Fruit fly (Drosophila melanogaster) whole organism, embryonic: Measurements from ENCODE around the gene CG31482.

Source experiments
- Ada2b ChIP-seq: fragments of 200-800 bp; sonication (Bioruptor generic); IDR thresholded peaks from 2 replicates; pipeline ENCODE4 v1.3.6; 2022; ENCODE audit warnings: missing biosample characterization, missing genetic modification characterization
- Atf3 ChIP-seq: fragments of 200-800 bp; sonication (Bioruptor generic); optimal IDR thresholded peaks from 3 replicates; lab custom pipeline; 2016; ENCODE audit warnings: missing biosample characterization, missing genetic modification characterization
- CG10147 ChIP-seq: fragments of 200-800 bp; sonication (Bioruptor generic); optimal IDR thresholded peaks from 2 replicates; lab custom pipeline; 2019; ENCODE audit warnings: missing biosample characterization, mild to moderate bottlenecking, missing genetic modification characterization, moderate library complexity
- CG10979 ChIP-seq: fragments of 200-800 bp; sonication (Bioruptor generic); optimal IDR thresholded peaks from 2 replicates; lab custom pipeline; 2018; ENCODE audit warnings: missing biosample characterization, mild to moderate bottlenecking, missing genetic modification characterization, moderate library complexity
- CG12769 ChIP-seq: fragments of 200-800 bp; sonication (Bioruptor generic); optimal IDR thresholded peaks from 2 replicates; lab custom pipeline; 2019; ENCODE audit warnings: missing biosample characterization, mild to moderate bottlenecking, missing genetic modification characterization, moderate library complexity
- CG13123 ChIP-seq: fragments of 200-800 bp; sonication (Bioruptor generic); optimal IDR thresholded peaks from 2 replicates; lab custom pipeline; 2016; ENCODE audit warnings: missing biosample characterization, missing genetic modification characterization
- CG13624 ChIP-seq: fragments of 200-800 bp; sonication (Bioruptor generic); optimal IDR thresholded peaks from 2 replicates; lab custom pipeline; 2016; ENCODE audit warnings: missing biosample characterization, missing genetic modification characterization
- CG14710 ChIP-seq: fragments of 200-800 bp; sonication (Bioruptor generic); optimal IDR thresholded peaks from 3 replicates; lab custom pipeline; 2019; ENCODE audit warnings: missing biosample characterization, mild to moderate bottlenecking, missing genetic modification characterization, moderate library complexity
- CG1529 ChIP-seq: fragments of 200-800 bp; sonication (Bioruptor generic); optimal IDR thresholded peaks from 3 replicates; lab custom pipeline; 2018; ENCODE audit warnings: missing biosample characterization, missing genetic modification characterization
- CG15479 ChIP-seq: fragments of 200-800 bp; sonication (Bioruptor generic); optimal IDR thresholded peaks from 3 replicates; lab custom pipeline; 2019; ENCODE audit warnings: missing biosample characterization, mild to moderate bottlenecking, missing genetic modification characterization, moderate library complexity
- CG1647 ChIP-seq: fragments of 200-800 bp; sonication (Bioruptor generic); optimal IDR thresholded peaks from 3 replicates; lab custom pipeline; 2016; ENCODE audit warnings: missing biosample characterization, missing genetic modification characterization
- CG16813 ChIP-seq: fragments of 200-800 bp; sonication (Bioruptor generic); IDR thresholded peaks from 3 replicates; pipeline ENCODE4 v1.3.6; 2022; ENCODE audit warnings: missing biosample characterization, missing genetic modification characterization; ENCODE audit not compliant: partially characterized antibody
- CG17802 ChIP-seq: fragments of 200-800 bp; sonication (Bioruptor generic); optimal IDR thresholded peaks from 2 replicates; lab custom pipeline; 2018; ENCODE audit warnings: missing biosample characterization, mild to moderate bottlenecking, missing genetic modification characterization, moderate library complexity
- CG2199 ChIP-seq: fragments of 200-800 bp; sonication (Bioruptor generic); IDR thresholded peaks from 3 replicates; pipeline ENCODE4 v1.3.6; 2022; ENCODE audit warnings: missing biosample characterization, missing genetic modification characterization
- CG2202 ChIP-seq: fragments of 200-800 bp; sonication (Bioruptor generic); optimal IDR thresholded peaks from 2 replicates; lab custom pipeline; 2018; ENCODE audit warnings: missing biosample characterization, mild to moderate bottlenecking, missing genetic modification characterization
- CG31441 ChIP-seq: fragments of 200-800 bp; sonication (Bioruptor generic); IDR thresholded peaks from 2 replicates; pipeline ENCODE4 v1.3.6; 2022; ENCODE audit warnings: missing biosample characterization, missing genetic modification characterization
- CG32532 ChIP-seq: fragments of 200-800 bp; sonication (Bioruptor generic); IDR thresholded peaks from 2 replicates; pipeline ENCODE4 v1.3.6; 2022; ENCODE audit warnings: missing biosample characterization, missing genetic modification characterization
- CG32772 ChIP-seq: fragments of 200-800 bp; sonication (Bioruptor generic); IDR thresholded peaks from 2 replicates; pipeline ENCODE4 v1.3.6; 2022; ENCODE audit warnings: missing biosample characterization, missing genetic modification characterization
- CG34224 ChIP-seq: fragments of 200-800 bp; sonication (Bioruptor generic); IDR thresholded peaks from 3 replicates; pipeline ENCODE4 v1.3.6; 2022; ENCODE audit warnings: missing biosample characterization, missing genetic modification characterization; ENCODE audit not compliant: partially characterized antibody
- CG3847 ChIP-seq: fragments of 200-800 bp; sonication (Bioruptor generic); IDR thresholded peaks from 2 replicates; pipeline ENCODE4 v1.3.6; 2022; ENCODE audit warnings: missing biosample characterization, missing genetic modification characterization
- CG4424 ChIP-seq: fragments of 200-800 bp; sonication (Bioruptor generic); optimal IDR thresholded peaks from 3 replicates; lab custom pipeline; 2016; ENCODE audit warnings: missing biosample characterization, missing genetic modification characterization
- CG6765 ChIP-seq: fragments of 200-800 bp; sonication (Bioruptor generic); optimal IDR thresholded peaks from 3 replicates; lab custom pipeline; 2017; ENCODE audit warnings: missing biosample characterization, mild to moderate bottlenecking, missing genetic modification characterization
- CG7987 ChIP-seq: fragments of 200-800 bp; sonication (Bioruptor generic); optimal IDR thresholded peaks from 2 replicates; lab custom pipeline; 2018; ENCODE audit warnings: missing biosample characterization, mild to moderate bottlenecking, missing genetic modification characterization, moderate library complexity
- CG9215 ChIP-seq: fragments of 200-800 bp; sonication (Bioruptor generic); IDR thresholded peaks from 2 replicates; pipeline ENCODE4 v1.3.6; 2022; ENCODE audit warnings: missing biosample characterization, missing genetic modification characterization
- CTCF ChIP-seq: fragments of 200-800 bp; sonication (Bioruptor generic); optimal IDR thresholded peaks from 2 replicates; lab custom pipeline; 2017; ENCODE audit warnings: missing biosample characterization, mild to moderate bottlenecking, missing genetic modification characterization, moderate library complexity
- D19B ChIP-seq: fragments of 200-800 bp; sonication (Bioruptor generic); optimal IDR thresholded peaks from 2 replicates; lab custom pipeline; 2017; ENCODE audit warnings: missing biosample characterization, mild to moderate bottlenecking, missing genetic modification characterization
- Elba2 ChIP-seq: fragments of 200-800 bp; sonication (Bioruptor generic); optimal IDR thresholded peaks from 3 replicates; lab custom pipeline; 2016; ENCODE audit warnings: missing biosample characterization, missing genetic modification characterization
- Ets65A ChIP-seq: fragments of 200-800 bp; sonication (Bioruptor generic); peaks from one replicate; lab custom pipeline; 2016; ENCODE audit warnings: missing biosample characterization, missing genetic modification characterization
- Gug ChIP-seq: fragments of 200-800 bp; sonication (Bioruptor generic); IDR thresholded peaks from 4 replicates; pipeline ENCODE4 v1.3.6; 2022; ENCODE audit warnings: missing biosample characterization, missing genetic modification characterization
- HLH4C ChIP-seq: fragments of 200-800 bp; sonication (Bioruptor generic); IDR thresholded peaks from 3 replicates; pipeline ENCODE4 v1.3.6; 2022; ENCODE audit warnings: missing biosample characterization, missing genetic modification characterization; ENCODE audit not compliant: partially characterized antibody
- HmgZ ChIP-seq: fragments of 200-800 bp; sonication (Bioruptor generic); optimal IDR thresholded peaks from 2 replicates; lab custom pipeline; 2018; ENCODE audit warnings: missing biosample characterization, mild to moderate bottlenecking, missing genetic modification characterization
- Sox102F ChIP-seq: fragments of 200-800 bp; sonication (Bioruptor generic); optimal IDR thresholded peaks from 2 replicates; lab custom pipeline; 2018; ENCODE audit warnings: missing biosample characterization, mild to moderate bottlenecking, missing genetic modification characterization, moderate library complexity
- Sry-β ChIP-seq: fragments of 200-800 bp; sonication (Bioruptor generic); optimal IDR thresholded peaks from 2 replicates; lab custom pipeline; 2018; ENCODE audit warnings: missing biosample characterization, mild to moderate bottlenecking, missing genetic modification characterization, moderate library complexity
- ap ChIP-seq: fragments of 200-800 bp; sonication (Bioruptor generic); IDR thresholded peaks from 2 replicates; pipeline ENCODE4 v1.3.6; 2022; ENCODE audit warnings: missing biosample characterization, missing genetic modification characterization
- ash1 ChIP-seq: fragments of 200-800 bp; sonication (Bioruptor generic); optimal IDR thresholded peaks from 2 replicates; lab custom pipeline; 2018; ENCODE audit warnings: missing biosample characterization, mild to moderate bottlenecking, missing genetic modification characterization
- cad ChIP-seq: fragments of >200 bp; optimal IDR thresholded peaks from 2 replicates; lab custom pipeline; 2017; ENCODE audit warnings: missing biosample characterization, missing genetic modification characterization
- caup ChIP-seq: fragments of 200-800 bp; sonication (Bioruptor generic); optimal IDR thresholded peaks from 3 replicates; lab custom pipeline; 2017; ENCODE audit warnings: missing biosample characterization, mild to moderate bottlenecking, missing genetic modification characterization, moderate library complexity; ENCODE audit not compliant: severe bottlenecking
- chn ChIP-seq: fragments of 200-800 bp; sonication (Bioruptor generic); optimal IDR thresholded peaks from 2 replicates; lab custom pipeline; 2016; ENCODE audit warnings: missing biosample characterization, missing genetic modification characterization
- crp ChIP-seq, 2 experiments: fragments of 200-800 bp; sonication (Bioruptor generic); optimal IDR thresholded peaks; 2 replicates in 1 of 2; 3 replicates in 1 of 2; lab custom pipeline; 2017; ENCODE audit warnings: missing biosample characterization in 2 of 2, missing genetic modification characterization in 2 of 2, mild to moderate bottlenecking in 1 of 2, moderate library complexity in 1 of 2
- dpn ChIP-seq, 2 experiments: fragments of 200-800 bp; sonication (Bioruptor generic); optimal IDR thresholded peaks; 3 replicates each; lab custom pipeline; 2016; ENCODE audit warnings: missing biosample characterization in 2 of 2, missing genetic modification characterization in 2 of 2
- fd64A ChIP-seq: fragments of 200-800 bp; sonication (Bioruptor generic); optimal IDR thresholded peaks from 3 replicates; lab custom pipeline; 2018; ENCODE audit warnings: missing biosample characterization, mild to moderate bottlenecking, missing genetic modification characterization
- her ChIP-seq: fragments of 200-800 bp; sonication (Bioruptor generic); optimal IDR thresholded peaks from 2 replicates; lab custom pipeline; 2016; ENCODE audit warnings: missing biosample characterization, missing genetic modification characterization
- jing ChIP-seq: fragments of 200-800 bp; sonication (Bioruptor generic); optimal IDR thresholded peaks from 2 replicates; lab custom pipeline; 2018; ENCODE audit warnings: missing biosample characterization, mild to moderate bottlenecking, missing genetic modification characterization
- onecut ChIP-seq: fragments of 200-800 bp; sonication (Bioruptor generic); IDR thresholded peaks from 2 replicates; pipeline ENCODE4 v1.3.6; 2022; ENCODE audit warnings: missing biosample characterization, missing genetic modification characterization
- pb ChIP-seq: fragments of 200-800 bp; sonication (Bioruptor generic); optimal IDR thresholded peaks from 3 replicates; lab custom pipeline; 2016; ENCODE audit warnings: missing biosample characterization, missing genetic modification characterization
- pzg ChIP-seq: fragments of 200-800 bp; sonication (Bioruptor generic); optimal IDR thresholded peaks from 3 replicates; lab custom pipeline; 2018; ENCODE audit warnings: missing biosample characterization, mild to moderate bottlenecking, missing genetic modification characterization, moderate library complexity
- ssp ChIP-seq: fragments of 200-800 bp; sonication (Bioruptor generic); IDR thresholded peaks from 2 replicates; pipeline ENCODE4 v1.3.6; 2022; ENCODE audit warnings: missing biosample characterization, missing genetic modification characterization
- tin ChIP-seq: fragments of 200-800 bp; sonication (Bioruptor generic); optimal IDR thresholded peaks from 3 replicates; lab custom pipeline; 2016; ENCODE audit warnings: missing biosample characterization, missing genetic modification characterization
- wor ChIP-seq: fragments of 200-800 bp; sonication (Bioruptor generic); IDR thresholded peaks from 2 replicates; pipeline ENCODE4 v1.3.6; 2022; ENCODE audit warnings: missing biosample characterization, missing genetic modification characterization
- zen2 ChIP-seq: fragments of 200-800 bp; sonication (Bioruptor generic); IDR thresholded peaks from 3 replicates; pipeline ENCODE4 v1.3.6; 2022; ENCODE audit warnings: missing biosample characterization, missing genetic modification characterization; ENCODE audit not compliant: partially characterized antibody
- zf30C ChIP-seq: fragments of 200-800 bp; sonication (Bioruptor generic); optimal IDR thresholded peaks from 3 replicates; lab custom pipeline; 2018; ENCODE audit warnings: missing biosample characterization, mild to moderate bottlenecking, missing genetic modification characterization
- zfh2 ChIP-seq: fragments of 200-800 bp; sonication (Bioruptor generic); optimal IDR thresholded peaks from 2 replicates; lab custom pipeline; 2016; ENCODE audit warnings: missing biosample characterization, missing genetic modification characterization

Gene CG31482

DNA sequence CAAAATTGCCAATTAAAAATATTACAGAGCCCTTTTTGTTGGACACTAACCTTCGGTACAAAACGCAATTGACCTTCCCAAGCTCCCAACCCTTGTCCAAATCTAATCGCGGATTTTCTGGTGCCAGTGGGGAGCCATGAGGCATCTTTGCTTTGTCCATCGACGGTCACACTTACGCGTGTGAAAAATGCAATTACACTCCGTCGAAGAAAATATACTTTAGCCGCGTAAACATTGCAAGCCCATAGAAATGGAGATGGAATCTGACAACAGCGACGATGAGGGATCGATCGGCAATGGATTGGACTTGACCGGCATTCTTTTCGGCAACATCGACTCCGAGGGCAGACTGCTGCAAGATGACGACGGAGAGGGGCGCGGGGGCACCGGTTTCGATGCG lies 45.7 kb downstream of the CG31482 start, which contains the start of gene Taf1 (continued):
- no peak for TF ChIP-seq Elba2 (GFP tag; lab: Kevin White, UChicago)
- no peak for TF ChIP-seq CG10147 (GFP tag; lab: Kevin White, UChicago)
- peak; percentile 33; the same call in 1 of the 3 replicates for TF ChIP-seq CG34224 (GFP tag; lab: Robert Waterston, UW)
- TF ChIP-seq onecut (GFP tag; lab: Robert Waterston, UW): no peak
- no peak for TF ChIP-seq CG4424 (GFP tag; lab: Kevin White, UChicago)
- 0 out of 3 replicates have a peak, but pooled peaks have one; percentile 11 for TF ChIP-seq CG16813
- no peak for TF ChIP-seq jing (GFP tag; lab: Kevin White, UChicago)
- no peak for TF ChIP-seq fd64A (GFP tag; lab: Kevin White, UChicago)
- no peak for TF ChIP-seq caup (GFP tag; lab: Kevin White, UChicago)
- TF ChIP-seq CG32532: no peak
- no peak for TF ChIP-seq her (GFP tag; lab: Kevin White, UChicago)
- TF ChIP-seq CG15479: no peak
- no peak for TF ChIP-seq CG1529 (GFP tag; lab: Kevin White, UChicago)
- TF ChIP-seq crp (GFP tag; optimal IDR thresholded peaks at IDR 0.05; lab: Kevin White, UChicago): peak in 1 of 2 experiments; percentile 21
- no peak for TF ChIP-seq Ada2b (GFP tag; lab: Robert Waterston, UW)
- TF ChIP-seq Sry-β: no peak
- TF ChIP-seq CG13624 (GFP tag; lab: Kevin White, UChicago): peak; percentile 36
- TF ChIP-seq CG10979 (tag; lab: Kevin White, UChicago): no peak
- TF ChIP-seq cad (GFP tag; lab: Kevin White, UChicago): no peak
- TF ChIP-seq dpn (GFP tag; optimal IDR thresholded peaks at IDR 0.05; lab: Kevin White, UChicago): no peak
- TF ChIP-seq ash1 (GFP tag; lab: Kevin White, UChicago): no peak
- peak; percentile 64 for TF ChIP-seq HmgZ (tag; lab: Kevin White, UChicago)
- no peak for TF ChIP-seq CG1647 (GFP tag; lab: Kevin White, UChicago)
- peak; percentile 56 for TF ChIP-seq CG3847
- TF ChIP-seq CG14710 (tag; lab: Kevin White, UChicago): peak; percentile 67
- no peak for TF ChIP-seq ssp (GFP tag; lab: Robert Waterston, UW)
- no peak for TF ChIP-seq CG7987 (GFP tag; lab: Kevin White, UChicago)
- no peak for TF ChIP-seq CG6765 (GFP tag; lab: Kevin White, UChicago)
- peak; percentile 15 for TF ChIP-seq zfh2 (GFP tag; lab: Kevin White, UChicago)
- TF ChIP-seq Ets65A (GFP tag; lab: Kevin White, UChicago): no peak
- TF ChIP-seq CTCF: peak; percentile 75
- TF ChIP-seq CG12769 (tag; lab: Kevin White, UChicago): no peak
- no peak for TF ChIP-seq CG31441 (GFP tag; lab: Robert Waterston, UW)
- no peak for TF ChIP-seq Gug
- TF ChIP-seq pzg (GFP tag; lab: Kevin White, UChicago): peak; percentile 94
- TF ChIP-seq CG9215 (GFP tag; lab: Robert Waterston, UW): no peak
- no peak for TF ChIP-seq zen2 (GFP tag; lab: Robert Waterston, UW)
- no peak for TF ChIP-seq zf30C (GFP tag; lab: Kevin White, UChicago)
- no peak for TF ChIP-seq CG32772 (GFP tag; lab: Robert Waterston, UW)
- TF ChIP-seq HLH4C (GFP tag; lab: Robert Waterston, UW): 0 out of 3 replicates have a peak, but pooled peaks have one; percentile 37
- no peak for TF ChIP-seq D19B (GFP tag; lab: Kevin White, UChicago)
- no peak for TF ChIP-seq CG13123 (GFP tag; lab: Kevin White, UChicago)
- no peak for TF ChIP-seq tin (GFP tag; lab: Kevin White, UChicago)
- TF ChIP-seq CG2199 (GFP tag; lab: Robert Waterston, UW): peak; percentile 90
- no peak for TF ChIP-seq chn (GFP tag; lab: Kevin White, UChicago)
- TF ChIP-seq pb: no peak
- TF ChIP-seq Atf3: no peak
- TF ChIP-seq ap (GFP tag; lab: Robert Waterston, UW): no peak
- TF ChIP-seq CG2202 (tag; lab: Kevin White, UChicago): no peak
- TF ChIP-seq wor (GFP tag; lab: Robert Waterston, UW): no peak
- TF ChIP-seq CG17802 (tag; lab: Kevin White, UChicago): no peak
- TF ChIP-seq Sox102F (GFP tag; lab: Kevin White, UChicago): no peak
